Fruit fly (Drosophila melanogaster) whole organism, embryonic: Measurements from ENCODE around the gene Paics.

Experiments
- Abd-B ChIP-seq: fragments of 200-800 bp; sonication (Bioruptor generic); optimal IDR thresholded peaks from 2 replicates; lab custom pipeline; 2018; ENCODE audit warnings: missing biosample characterization, mild to moderate bottlenecking, missing genetic modification characterization, moderate library complexity
- CG10543 ChIP-seq: fragments of 200-800 bp; sonication (Bioruptor generic); optimal IDR thresholded peaks from 3 replicates; lab custom pipeline; 2017; ENCODE audit warnings: missing biosample characterization, mild to moderate bottlenecking, missing genetic modification characterization, moderate library complexity
- CG8089 ChIP-seq: fragments of 200-800 bp; sonication (Bioruptor generic); optimal IDR thresholded peaks from 3 replicates; lab custom pipeline; 2016; ENCODE audit warnings: missing biosample characterization, missing genetic modification characterization
- CTCF ChIP-seq: fragments of 200-800 bp; sonication (Bioruptor generic); optimal IDR thresholded peaks from 2 replicates; lab custom pipeline; 2017; ENCODE audit warnings: missing biosample characterization, mild to moderate bottlenecking, missing genetic modification characterization, moderate library complexity
- Chrac-16 ChIP-seq: fragments of 200-800 bp; sonication (Bioruptor generic); optimal IDR thresholded peaks from 3 replicates; lab custom pipeline; 2016; ENCODE audit warnings: missing biosample characterization, missing genetic modification characterization
- Dref ChIP-seq: fragments of 200-800 bp; sonication (Bioruptor generic); IDR thresholded peaks from 2 replicates; pipeline ENCODE4 v1.3.6; 2022; ENCODE audit warnings: missing biosample characterization, missing genetic modification characterization
- Drgx ChIP-seq: fragments of 200-800 bp; sonication (Bioruptor generic); IDR thresholded peaks from 2 replicates; pipeline ENCODE4 v1.3.6; 2022; ENCODE audit warnings: missing biosample characterization, missing genetic modification characterization
- Xrp1 ChIP-seq: fragments of 200-800 bp; sonication (Bioruptor generic); IDR thresholded peaks from 2 replicates; pipeline ENCODE4 v1.3.6; 2022; ENCODE audit warnings: missing biosample characterization, missing genetic modification characterization
- az2 ChIP-seq: fragments of 200-800 bp; sonication (Bioruptor generic); optimal IDR thresholded peaks from 3 replicates; lab custom pipeline; 2016; ENCODE audit warnings: missing biosample characterization, missing genetic modification characterization
- jing ChIP-seq: fragments of 200-800 bp; sonication (Bioruptor generic); optimal IDR thresholded peaks from 2 replicates; lab custom pipeline; 2018; ENCODE audit warnings: missing biosample characterization, mild to moderate bottlenecking, missing genetic modification characterization
- nerfin-1 ChIP-seq: fragments of 200-800 bp; sonication (Bioruptor generic); optimal IDR thresholded peaks from 3 replicates; lab custom pipeline; 2019; ENCODE audit warnings: missing biosample characterization, mild to moderate bottlenecking, missing genetic modification characterization, moderate library complexity
- otp ChIP-seq: fragments of 200-800 bp; sonication (Bioruptor generic); IDR thresholded peaks from 3 replicates; pipeline ENCODE4, ENCODE4 v1.3.6; 2022; ENCODE audit warnings: missing biosample characterization, missing genetic modification characterization
- pros ChIP-seq: fragments of 200-800 bp; sonication (Bioruptor generic); optimal IDR thresholded peaks from 3 replicates; lab custom pipeline; 2019; ENCODE audit warnings: missing biosample characterization, mild to moderate bottlenecking, missing genetic modification characterization, moderate library complexity
- sens-2 ChIP-seq: fragments of 200-800 bp; sonication (Bioruptor generic); IDR thresholded peaks from 2 replicates; pipeline ENCODE4 v1.3.6; 2022; ENCODE audit warnings: missing biosample characterization, missing genetic modification characterization

DNA sequence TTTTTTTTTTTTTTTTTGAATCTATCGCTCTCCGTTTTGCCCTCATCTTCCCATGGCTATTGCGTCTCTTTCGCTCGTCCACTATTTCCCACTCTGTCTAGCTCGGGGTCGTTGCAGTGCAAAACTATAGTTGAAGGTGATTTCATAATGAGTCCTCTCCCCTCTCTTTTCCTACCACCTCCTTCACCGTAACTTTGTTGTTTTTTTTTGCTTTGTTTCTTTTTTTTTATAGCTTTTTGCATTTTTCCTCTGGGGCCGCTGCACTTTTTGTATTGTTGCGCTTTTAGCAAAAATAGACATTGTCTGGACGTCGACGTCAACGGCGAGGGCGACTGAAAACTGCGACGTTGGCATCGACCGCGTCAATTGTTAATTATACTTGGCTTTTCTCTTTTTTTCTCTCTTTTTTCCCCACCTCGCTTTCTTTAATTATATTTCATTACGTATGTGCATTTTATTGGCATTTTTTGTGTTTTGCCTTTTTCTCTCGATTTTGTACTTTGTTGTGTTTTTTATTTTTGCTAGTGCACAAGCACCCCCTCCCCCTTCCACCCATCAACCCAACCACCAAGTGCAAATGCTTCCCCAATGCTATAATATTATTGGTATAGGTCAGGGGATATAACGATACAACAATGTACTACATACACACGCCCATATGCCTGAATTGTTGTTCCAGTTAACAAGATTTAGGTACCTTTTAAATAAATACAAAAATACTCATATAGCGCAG is 35.1 kb downstream of the Paics start:
- TF ChIP-seq Chrac-16 = no peak
- no peak for TF ChIP-seq CTCF (GFP tag; lab: Kevin White, UChicago)
- no peak for TF ChIP-seq Xrp1 (GFP tag; lab: Robert Waterston, UW)
- TF ChIP-seq jing (GFP tag; lab: Kevin White, UChicago) = no peak
- no peak for TF ChIP-seq CG10543 (GFP tag; lab: Kevin White, UChicago)
- TF ChIP-seq sens-2 = no peak
- TF ChIP-seq Drgx (GFP tag; lab: Robert Waterston, UW) = peak; percentile 88
- TF ChIP-seq otp (GFP tag; lab: Robert Waterston, UW) = no peak
- no peak for TF ChIP-seq CG8089 (GFP tag; lab: Kevin White, UChicago)
- TF ChIP-seq az2 (GFP tag; lab: Kevin White, UChicago) = no peak
- no peak for TF ChIP-seq nerfin-1 (tag; lab: Kevin White, UChicago)
- TF ChIP-seq Dref = no peak
- no peak for TF ChIP-seq pros (GFP tag; lab: Kevin White, UChicago)
- TF ChIP-seq Abd-B (GFP tag; lab: Kevin White, UChicago) = no peak
